Worm (Caenorhabditis elegans) whole organism, L4 larva: Measurements from ENCODE around the gene F15D4.2.
A peak's percentile ranks its signal among the peaks of the same experiment; 100 is the strongest.

ENCODE experiments used
- D1046.2 ChIP-seq: fragments of 200-800 bp; sonication (Bioruptor generic); IDR thresholded peaks from 2 replicates; pipeline ENCODE4 v1.3.6; 2022; ENCODE audit warnings: missing genetic modification characterization, missing compliant biosample characterization
- F10B5.3 ChIP-seq: sonication (generic microtip); optimal IDR thresholded peaks from 2 replicates; lab custom pipeline; 2016; ENCODE audit warnings: mild to moderate bottlenecking, missing genetic modification characterization, missing compliant biosample characterization
- F44E2.7 ChIP-seq: fragments of 200-800 bp; sonication (Bioruptor generic); IDR thresholded peaks from 2 replicates; pipeline ENCODE4 v2.1.2; 2022; ENCODE audit warnings: missing genetic modification characterization, missing compliant biosample characterization
- F49E8.2 ChIP-seq: sonication (generic microtip); optimal IDR thresholded peaks from 2 replicates; lab custom pipeline; 2016; ENCODE audit warnings: missing compliant biosample characterization, mild to moderate bottlenecking, missing genetic modification characterization, borderline replicate concordance
- T26A8.4 ChIP-seq: fragments of 200-800 bp; sonication (Bioruptor generic); IDR thresholded peaks from 2 replicates; pipeline ENCODE4 v1.3.6; 2022; ENCODE audit warnings: missing genetic modification characterization, missing compliant biosample characterization
- attf-4 ChIP-seq: sonication (generic microtip); optimal IDR thresholded peaks from 3 replicates; lab custom pipeline; 2017; ENCODE audit warnings: missing biosample characterization, missing genetic modification characterization
- ceh-32 ChIP-seq: sonication (generic microtip); optimal IDR thresholded peaks from 2 replicates; lab custom pipeline; 2016; ENCODE audit warnings: mild to moderate bottlenecking, missing genetic modification characterization, missing compliant biosample characterization; ENCODE audit not compliant: poor library complexity
- ceh-82 ChIP-seq: sonication (generic microtip); optimal IDR thresholded peaks from 2 replicates; lab custom pipeline; 2017; ENCODE audit warnings: missing biosample characterization, missing genetic modification characterization
- ces-1 ChIP-seq: fragments of 150-350 bp; sonication (generic microtip); optimal IDR thresholded peaks from 4 replicates; lab custom pipeline; 2014; ENCODE audit warnings: missing biosample characterization, missing genetic modification reagents, missing genetic modification characterization
- cey-2 ChIP-seq: sonication (generic microtip); optimal IDR thresholded peaks from 3 replicates; lab custom pipeline; 2017; ENCODE audit warnings: missing genetic modification characterization, mild to moderate bottlenecking, missing compliant biosample characterization, antibody characterized with exemption, borderline replicate concordance; ENCODE audit not compliant: insufficient read depth
- ctbp-1 ChIP-seq: fragments of 200-800 bp; sonication (Bioruptor generic); IDR thresholded peaks from 2 replicates; pipeline ENCODE4 v1.3.6; 2022; ENCODE audit warnings: missing genetic modification reagents, missing genetic modification characterization, missing compliant biosample characterization
- dmd-6 ChIP-seq: fragments of 200-800 bp; sonication (Bioruptor generic); IDR thresholded peaks from 2 replicates; pipeline ENCODE4 v1.3.6; 2022; ENCODE audit warnings: missing genetic modification reagents, missing genetic modification characterization, missing compliant biosample characterization
- dmd-8 ChIP-seq: fragments of 200-800 bp; sonication (Bioruptor generic); IDR thresholded peaks from 2 replicates; pipeline ENCODE4 v1.3.6; 2022; ENCODE audit warnings: missing genetic modification characterization, missing compliant biosample characterization
- dpl-1 ChIP-seq: fragments of 150-350 bp; optimal IDR thresholded peaks from 2 replicates; lab custom pipeline; 2014; ENCODE audit warnings: missing biosample characterization, missing genetic modification reagents, missing genetic modification characterization
- egl-27 ChIP-seq: sonication (generic microtip); optimal IDR thresholded peaks from 3 replicates; lab custom pipeline; 2017; ENCODE audit warnings: missing biosample characterization, missing genetic modification reagents, missing genetic modification characterization
- fos-1 ChIP-seq: fragments of 150-350 bp; optimal IDR thresholded peaks from 2 replicates; lab custom pipeline; 2014; ENCODE audit warnings: missing biosample characterization, missing genetic modification characterization
- gei-8 ChIP-seq: fragments of 200-800 bp; sonication (Bioruptor generic); optimal IDR thresholded peaks from 2 replicates; lab custom pipeline; 2018; ENCODE audit warnings: mild to moderate bottlenecking, missing genetic modification characterization, missing compliant biosample characterization
- hif-1 ChIP-seq, 2 experiments: sonication (generic microtip); optimal IDR thresholded peaks; 2 replicates each; lab custom pipeline; 2016 to 2017; ENCODE audit warnings: missing compliant biosample characterization in 2 of 2, missing genetic modification characterization in 2 of 2, missing genetic modification reagents in 2 of 2, missing genotype in 2 of 2, mild to moderate bottlenecking in 1 of 2
- hlh-11 ChIP-seq: fragments of 200-800 bp; sonication (Bioruptor generic); optimal IDR thresholded peaks from 2 replicates; lab custom pipeline; 2018; ENCODE audit warnings: mild to moderate bottlenecking, missing genetic modification characterization, missing compliant biosample characterization
- hlh-30 ChIP-seq: sonication (generic microtip); optimal IDR thresholded peaks from 2 replicates; lab custom pipeline; 2017; ENCODE audit warnings: antibody characterized with exemption, mild to moderate bottlenecking, missing genetic modification characterization, missing compliant biosample characterization; ENCODE audit not compliant: insufficient read depth
- jun-1 ChIP-seq: fragments of 150-350 bp; optimal IDR thresholded peaks from 2 replicates; lab custom pipeline; 2014; ENCODE audit warnings: missing biosample characterization, missing genetic modification reagents, missing genetic modification characterization
- lin-13 ChIP-seq: fragments of 150-350 bp; optimal IDR thresholded peaks from 2 replicates; lab custom pipeline; 2014; ENCODE audit warnings: missing biosample characterization, missing genetic modification reagents, missing genetic modification characterization
- lin-29 ChIP-seq: fragments of 200-800 bp; sonication (Bioruptor generic); IDR thresholded peaks from 2 replicates; pipeline ENCODE4 v1.3.6; 2022; ENCODE audit warnings: missing genetic modification reagents, missing genetic modification characterization, missing compliant biosample characterization
- lin-38 ChIP-seq: fragments of 200-800 bp; sonication (Bioruptor generic); IDR thresholded peaks from 2 replicates; pipeline ENCODE4 v1.3.6; 2022; ENCODE audit warnings: missing genetic modification reagents, missing genetic modification characterization, missing compliant biosample characterization
- lin-39 ChIP-seq: fragments of 150-350 bp; optimal IDR thresholded peaks from 2 replicates; lab custom pipeline; 2014; ENCODE audit warnings: missing biosample characterization, missing genetic modification reagents, missing genetic modification characterization
- mes-2 ChIP-seq: sonication (generic microtip); optimal IDR thresholded peaks from 2 replicates; lab custom pipeline; 2016; ENCODE audit warnings: missing genotype, mild to moderate bottlenecking, missing genetic modification characterization, missing compliant biosample characterization; ENCODE audit not compliant: poor library complexity, severe bottlenecking
- mxl-2 ChIP-seq: fragments of 200-800 bp; sonication (Bioruptor generic); conservative IDR thresholded peaks from 2 replicates; pipeline ENCODE4 v1.3.6; 2022; ENCODE audit warnings: missing genetic modification reagents, missing genetic modification characterization, missing compliant biosample characterization
- mxl-3 ChIP-seq: fragments of 200-800 bp; sonication (Bioruptor generic); optimal IDR thresholded peaks from 2 replicates; lab custom pipeline; 2018; ENCODE audit warnings: mild to moderate bottlenecking, missing genetic modification characterization, missing compliant biosample characterization
- nhr-11 ChIP-seq: fragments of 150-350 bp; optimal IDR thresholded peaks from 2 replicates; lab custom pipeline; 2014; ENCODE audit warnings: missing biosample characterization, missing genetic modification characterization
- nhr-111 ChIP-seq: fragments of 200-800 bp; sonication (Bioruptor generic); optimal IDR thresholded peaks from 2 replicates; lab custom pipeline; 2018; ENCODE audit warnings: mild to moderate bottlenecking, missing genetic modification characterization, missing compliant biosample characterization
- nhr-237 ChIP-seq: sonication (generic microtip); optimal IDR thresholded peaks from 2 replicates; lab custom pipeline; 2017; ENCODE audit warnings: missing biosample characterization, missing genetic modification characterization
- nhr-25 ChIP-seq: sonication (generic microtip); optimal IDR thresholded peaks from 2 replicates; lab custom pipeline; 2017; ENCODE audit warnings: missing genetic modification characterization, mild to moderate bottlenecking, missing compliant biosample characterization, antibody characterized with exemption, moderate library complexity, borderline replicate concordance; ENCODE audit not compliant: insufficient read depth
- nhr-41 ChIP-seq: fragments of 200-800 bp; sonication (Bioruptor generic); IDR thresholded peaks from 2 replicates; pipeline ENCODE4 v1.3.6; 2022; ENCODE audit warnings: missing genetic modification reagents, missing genetic modification characterization, missing compliant biosample characterization
- nhr-48 ChIP-seq: sonication (generic microtip); optimal IDR thresholded peaks from 2 replicates; lab custom pipeline; 2016; ENCODE audit warnings: mild to moderate bottlenecking, missing genetic modification characterization, missing compliant biosample characterization
- nhr-6 ChIP-seq: fragments of 150-350 bp; optimal IDR thresholded peaks from 2 replicates; lab custom pipeline; 2014; ENCODE audit warnings: missing biosample characterization, missing genetic modification characterization
- pha-4 ChIP-seq, 2 experiments: fragments of 150-350 bp in 1 of 2; fragments of 200-800 bp in 1 of 2; sonication (Bioruptor generic) in 1 of 2; IDR thresholded peaks in 1 of 2; optimal IDR thresholded peaks in 1 of 2; 2 replicates each; pipeline versions ENCODE4 v1.3.6 to Lab custom; 2014 to 2022; ENCODE audit warnings: missing genetic modification characterization in 2 of 2, missing genetic modification reagents in 2 of 2, missing biosample characterization in 1 of 2, missing compliant biosample characterization in 1 of 2
- php-3 ChIP-seq: fragments of 200-800 bp; sonication (Bioruptor generic); IDR thresholded peaks from 2 replicates; pipeline ENCODE4 v1.3.6; 2022; ENCODE audit warnings: missing genetic modification reagents, missing genetic modification characterization, missing compliant biosample characterization
- pqm-1 ChIP-seq: sonication (generic microtip); optimal IDR thresholded peaks from 2 replicates; lab custom pipeline; 2017; ENCODE audit warnings: missing biosample characterization, missing genetic modification characterization
- set-16 ChIP-seq: fragments of 200-800 bp; sonication (Bioruptor generic); IDR thresholded peaks from 2 replicates; pipeline ENCODE4 v1.3.6; 2022; ENCODE audit warnings: missing genetic modification reagents, missing genetic modification characterization, missing compliant biosample characterization
- snpc-4 ChIP-seq: fragments of 150-350 bp; optimal IDR thresholded peaks from 2 replicates; lab custom pipeline; 2014; ENCODE audit warnings: missing biosample characterization, missing genetic modification characterization
- spr-3 ChIP-seq: fragments of 200-800 bp; sonication (Bioruptor generic); optimal IDR thresholded peaks from 2 replicates; lab custom pipeline; 2018; ENCODE audit warnings: mild to moderate bottlenecking, missing genetic modification characterization, missing compliant biosample characterization
- tra-1 ChIP-seq: fragments of 200-800 bp; sonication (Bioruptor generic); IDR thresholded peaks from 2 replicates; pipeline ENCODE4 v1.3.6; 2022; ENCODE audit warnings: missing genetic modification reagents, missing genetic modification characterization, missing compliant biosample characterization
- unc-39 ChIP-seq: sonication (generic microtip); optimal IDR thresholded peaks from 2 replicates; lab custom pipeline; 2017; ENCODE audit warnings: missing biosample characterization, missing genetic modification characterization
- vab-7 ChIP-seq: fragments of 200-800 bp; sonication (Bioruptor generic); IDR thresholded peaks from 2 replicates; pipeline ENCODE4 v1.3.6; 2022; ENCODE audit warnings: missing genetic modification reagents, missing genetic modification characterization, missing compliant biosample characterization
- zip-11 ChIP-seq: fragments of 200-800 bp; sonication (Bioruptor generic); IDR thresholded peaks from 2 replicates; pipeline ENCODE4 v1.3.6; 2022; ENCODE audit warnings: missing genetic modification characterization, missing compliant biosample characterization
- zip-2 ChIP-seq: fragments of 150-350 bp; optimal IDR thresholded peaks from 2 replicates; lab custom pipeline; 2014; ENCODE audit warnings: missing biosample characterization, missing genetic modification characterization

Gene F15D4.2

DNA sequence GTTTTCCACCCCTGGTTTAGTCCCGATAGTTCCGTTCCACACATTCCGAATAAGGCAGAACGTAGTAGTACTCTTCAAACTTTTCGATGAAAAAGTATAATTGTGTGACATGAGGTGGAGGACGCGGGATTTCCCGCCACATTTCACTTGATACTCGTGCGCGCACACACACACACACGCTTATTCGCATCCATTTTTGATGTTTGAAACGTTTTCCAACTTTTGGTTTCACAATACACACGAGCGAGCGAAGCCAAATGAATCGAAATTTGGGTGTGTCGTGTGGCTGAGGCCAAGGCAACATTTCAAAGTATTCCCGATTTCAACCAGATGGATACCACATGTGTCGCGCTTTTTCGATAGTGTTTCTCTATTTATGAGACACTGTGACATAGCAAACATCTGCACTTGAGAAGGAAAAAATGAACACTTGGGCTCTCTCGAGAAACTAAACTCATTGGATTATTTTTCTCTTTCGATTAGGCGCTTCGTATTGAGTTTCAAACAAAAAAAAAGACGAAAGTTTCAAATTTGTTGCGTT lies 22.3 kb upstream of the F15D4.2 start (continued):
- TF ChIP-seq ces-1 (GFP tag; lab: Kevin White, UChicago) = no peak
- TF ChIP-seq attf-4 (tag; lab: Kevin White, UChicago) = no peak
- TF ChIP-seq nhr-11 (tag; lab: Kevin White, UChicago) = no peak
- no peak for TF ChIP-seq nhr-41
- no peak for TF ChIP-seq mxl-2
- no peak for TF ChIP-seq nhr-25 (tag; lab: Kevin White, UChicago)
- no peak for TF ChIP-seq cey-2 (tag; lab: Kevin White, UChicago)

DNA sequence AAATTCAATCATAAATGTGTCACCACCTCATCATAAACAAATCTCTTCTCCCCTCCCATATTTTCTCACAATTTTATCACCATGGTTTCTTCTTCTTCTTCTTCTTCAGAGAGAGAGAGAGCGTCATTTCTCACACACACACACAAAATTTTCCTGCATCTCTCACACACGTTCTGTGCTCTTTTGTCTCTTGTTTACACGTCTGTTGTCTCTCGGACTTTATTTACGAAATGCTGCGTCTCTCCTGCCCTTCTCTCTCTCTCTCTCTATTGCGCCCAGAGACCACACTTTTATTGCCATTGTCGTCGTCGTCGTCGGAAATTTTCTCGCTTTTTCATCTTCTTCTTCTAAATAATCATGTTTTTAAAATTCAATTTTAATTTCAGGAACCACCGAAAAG lies 20.7 kb upstream of the F15D4.2 start, which contains the start of gene lec-1:
lec-1 (plus strand) TSS at position 387 of the 400 bp plus-strand sequence.
- TF ChIP-seq nhr-48 (tag; lab: Kevin White, UChicago) = no peak
- no peak for TF ChIP-seq ctbp-1 (GFP tag; lab: Robert Waterston, UW)
- no peak for TF ChIP-seq F49E8.2 (tag; lab: Kevin White, UChicago)
- TF ChIP-seq dpl-1 (GFP tag; lab: Kevin White, UChicago) = peak; percentile 27
- TF ChIP-seq vab-7 (GFP tag; lab: Robert Waterston, UW) = no peak
- no peak for TF ChIP-seq gei-8 (GFP tag; lab: Kevin White, UChicago)
- TF ChIP-seq hif-1 (tag; optimal IDR thresholded peaks at IDR 0.05; lab: Kevin White, UChicago) = peak in 1 of 2 experiments; percentile 3
- TF ChIP-seq D1046.2 (GFP tag; lab: Robert Waterston, UW) = no peak
- TF ChIP-seq set-16 = 0 out of 2 replicates have a peak, but pooled peaks have one; percentile 11
- TF ChIP-seq hlh-30 (tag; lab: Kevin White, UChicago) = peak; percentile 45
- TF ChIP-seq mes-2 (tag; lab: Kevin White, UChicago) = peak; percentile 60
- no peak for TF ChIP-seq php-3
- peak; percentile 37; the same call in 1 of the 2 replicates for TF ChIP-seq dmd-6 (GFP tag; lab: Robert Waterston, UW)
- TF ChIP-seq lin-39 = no peak
- TF ChIP-seq lin-38 (GFP tag; lab: Robert Waterston, UW) = peak; percentile 37; the same call in 1 of the 2 replicates
- TF ChIP-seq ceh-32 (tag; lab: Kevin White, UChicago) = no peak
- no peak for TF ChIP-seq spr-3 (GFP tag; lab: Kevin White, UChicago)
- TF ChIP-seq snpc-4 = no peak
- TF ChIP-seq jun-1 = no peak
- TF ChIP-seq nhr-25 (tag; lab: Kevin White, UChicago) = no peak
- no peak for TF ChIP-seq nhr-111 (GFP tag; lab: Kevin White, UChicago)
- no peak for TF ChIP-seq cey-2 (tag; lab: Kevin White, UChicago)
- no peak for TF ChIP-seq unc-39 (tag; lab: Kevin White, UChicago)
- no peak for TF ChIP-seq F44E2.7
- TF ChIP-seq tra-1 (GFP tag; lab: Robert Waterston, UW) = 0 out of 2 replicates have a peak, but pooled peaks have one; percentile 16
- TF ChIP-seq lin-29 (GFP tag; lab: Robert Waterston, UW) = no peak
- peak; percentile 49 for TF ChIP-seq pqm-1 (tag; lab: Kevin White, UChicago)
- TF ChIP-seq nhr-6 (tag; lab: Kevin White, UChicago) = peak; percentile 15
- TF ChIP-seq fos-1 (tag; lab: Kevin White, UChicago) = no peak
- no peak for TF ChIP-seq nhr-41
- TF ChIP-seq attf-4 (tag; lab: Kevin White, UChicago) = no peak
- no peak for TF ChIP-seq nhr-237 (tag; lab: Kevin White, UChicago)
- no peak for TF ChIP-seq dmd-8
- TF ChIP-seq hlh-11 (tag; lab: Kevin White, UChicago) = peak; percentile 72
- no peak for TF ChIP-seq zip-11 (GFP tag; lab: Robert Waterston, UW)
- TF ChIP-seq mxl-2 = no peak
- TF ChIP-seq lin-13 (GFP tag; lab: Kevin White, UChicago) = peak; percentile 11
- TF ChIP-seq egl-27 (tag; lab: Kevin White, UChicago) = no peak
- TF ChIP-seq mxl-3 (GFP tag; lab: Kevin White, UChicago) = peak; percentile 51
- no peak for TF ChIP-seq ceh-82
- TF ChIP-seq F10B5.3 (tag; lab: Kevin White, UChicago) = no peak
- peak; percentile 13; the same call in 1 of the 2 replicates for TF ChIP-seq pha-4 (GFP tag; IDR thresholded peaks at IDR 0.05; lab: Robert Waterston, UW)
- TF ChIP-seq pha-4 (tag; optimal IDR thresholded peaks at IDR 0.05; lab: Kevin White, UChicago) = peak; percentile 91
- TF ChIP-seq zip-2 = no peak
- TF ChIP-seq T26A8.4 (GFP tag; lab: Robert Waterston, UW) = no peak
